Worm (Caenorhabditis elegans): Measurements from ENCODE around the gene srw-133.

ce11 chrV:4106688-4107087 lies 7.8 kb downstream of the srw-133 start:
- TF ChIP-seq cebp-1 (GFP tag; IDR thresholded peaks at IDR 0.05) (no peak), cebp-1 (tag; optimal IDR thresholded peaks at IDR 0.05) (no peak), nhr-90 (tag; optimal IDR thresholded peaks at IDR 0.05) (no peak), Y53F4B.3 (GFP tag; IDR thresholded peaks at IDR 0.05) (no peak), rpc-1 (optimal IDR thresholded peaks at IDR 0.05) (no peak), rpc-1 (tag; optimal IDR thresholded peaks at IDR 0.05) (no peak), ets-4 (GFP tag; optimal IDR thresholded peaks at IDR 0.05) (no peak), him-1 (tag; optimal IDR thresholded peaks at IDR 0.05) (no peak), C17E4.6 (GFP tag; IDR thresholded peaks at IDR 0.05) (no peak), ztf-3 (GFP tag; optimal IDR thresholded peaks at IDR 0.05) (no peak)

Measured in whole organism, young adult.